Fruit fly (Drosophila melanogaster) whole organism, embryonic: ENCODE measurements around the gene CG11164.

Source experiments
- C15 ChIP-seq: fragments of 200-800 bp; sonication (Bioruptor generic); IDR thresholded peaks from 3 replicates; pipeline ENCODE4 v1.3.6; 2022; ENCODE audit warnings: missing biosample characterization, missing genetic modification characterization
- CG11247 ChIP-seq: fragments of 200-800 bp; sonication (Bioruptor generic); IDR thresholded peaks from 2 replicates; pipeline ENCODE4 v1.3.6; 2022; ENCODE audit warnings: missing biosample characterization, missing genetic modification characterization
- CG11695 ChIP-seq: fragments of 200-800 bp; sonication (Bioruptor generic); IDR thresholded peaks from 3 replicates; pipeline ENCODE4 v1.3.6; 2022; ENCODE audit warnings: missing biosample characterization, missing genetic modification characterization
- CG11723 ChIP-seq: fragments of 200-800 bp; sonication (Bioruptor generic); optimal IDR thresholded peaks from 2 replicates; lab custom pipeline; 2017; ENCODE audit warnings: missing biosample characterization, mild to moderate bottlenecking, missing genetic modification characterization
- CG12219 ChIP-seq: fragments of 200-800 bp; sonication (Bioruptor generic); optimal IDR thresholded peaks from 3 replicates; lab custom pipeline; 2018; ENCODE audit warnings: missing biosample characterization, mild to moderate bottlenecking, missing genetic modification characterization
- CG12299 ChIP-seq: fragments of 200-800 bp; sonication (Bioruptor generic); optimal IDR thresholded peaks from 2 replicates; lab custom pipeline; 2018; ENCODE audit warnings: missing biosample characterization, mild to moderate bottlenecking, missing genetic modification characterization
- CG13894 ChIP-seq: fragments of 200-800 bp; sonication (Bioruptor generic); optimal IDR thresholded peaks from 3 replicates; lab custom pipeline; 2018; ENCODE audit warnings: missing biosample characterization, mild to moderate bottlenecking, missing genetic modification characterization, moderate library complexity
- CG16779 ChIP-seq: fragments of 200-800 bp; sonication (Bioruptor generic); IDR thresholded peaks from 2 replicates; pipeline ENCODE4 v1.3.6; 2022; ENCODE audit warnings: missing biosample characterization, missing genetic modification characterization
- CG16863 ChIP-seq: fragments of 200-800 bp; sonication (Bioruptor generic); optimal IDR thresholded peaks from 3 replicates; lab custom pipeline; 2016; ENCODE audit warnings: missing biosample characterization, missing genetic modification characterization
- CG17328 ChIP-seq: fragments of 200-800 bp; sonication (Bioruptor generic); IDR thresholded peaks from 2 replicates; pipeline ENCODE4 v1.3.6; 2022; ENCODE audit warnings: missing biosample characterization, missing genetic modification characterization
- CG18476 ChIP-seq: fragments of 200-800 bp; sonication (Bioruptor generic); optimal IDR thresholded peaks from 2 replicates; lab custom pipeline; 2016; ENCODE audit warnings: missing biosample characterization, mild to moderate bottlenecking, missing genetic modification characterization
- CG18619 ChIP-seq: fragments of 200-800 bp; sonication (Bioruptor generic); optimal IDR thresholded peaks from 3 replicates; lab custom pipeline; 2017; ENCODE audit warnings: missing biosample characterization, mild to moderate bottlenecking, missing genetic modification characterization
- CG2120 ChIP-seq: fragments of 200-800 bp; sonication (Bioruptor generic); optimal IDR thresholded peaks from 3 replicates; lab custom pipeline; 2016; ENCODE audit warnings: missing biosample characterization, missing genetic modification characterization
- CG2129 ChIP-seq: fragments of 200-800 bp; sonication (Bioruptor generic); IDR thresholded peaks from 2 replicates; pipeline ENCODE4 v1.3.6; 2022; ENCODE audit warnings: missing biosample characterization, missing genetic modification characterization; ENCODE audit not compliant: partially characterized antibody
- CG4360 ChIP-seq: fragments of 200-800 bp; sonication (Bioruptor generic); IDR thresholded peaks from 2 replicates; pipeline ENCODE4 v1.3.6; 2022; ENCODE audit warnings: missing biosample characterization, missing genetic modification characterization
- CG4707 ChIP-seq: fragments of 200-800 bp; sonication (Bioruptor generic); optimal IDR thresholded peaks from 2 replicates; lab custom pipeline; 2018; ENCODE audit warnings: missing biosample characterization, mild to moderate bottlenecking, missing genetic modification characterization, moderate library complexity
- CG5180 ChIP-seq: fragments of 200-800 bp; sonication (Bioruptor generic); optimal IDR thresholded peaks from 3 replicates; lab custom pipeline; 2017; ENCODE audit warnings: missing biosample characterization, missing genetic modification characterization, mild to moderate bottlenecking, moderate library complexity, missing genetic modification reagents
- CG7786 ChIP-seq: fragments of 200-800 bp; sonication (Bioruptor generic); optimal IDR thresholded peaks from 2 replicates; lab custom pipeline; 2016; ENCODE audit warnings: missing biosample characterization, missing genetic modification characterization
- CG8388 ChIP-seq: fragments of 200-800 bp; sonication (Bioruptor generic); optimal IDR thresholded peaks from 2 replicates; lab custom pipeline; 2019; ENCODE audit warnings: missing biosample characterization, mild to moderate bottlenecking, missing genetic modification characterization, moderate library complexity
- CG9797 ChIP-seq: fragments of 200-800 bp; sonication (Bioruptor generic); optimal IDR thresholded peaks from 3 replicates; lab custom pipeline; 2018; ENCODE audit warnings: missing biosample characterization, mild to moderate bottlenecking, missing genetic modification characterization
- Camta ChIP-seq: fragments of 200-800 bp; sonication (Bioruptor generic); optimal IDR thresholded peaks from 2 replicates; lab custom pipeline; 2016; ENCODE audit warnings: missing biosample characterization, missing genetic modification characterization
- Dbx ChIP-seq: fragments of 200-800 bp; sonication (Bioruptor generic); IDR thresholded peaks from 3 replicates; pipeline ENCODE4 v1.3.6; 2022; ENCODE audit warnings: missing biosample characterization, missing genetic modification characterization
- Dp ChIP-seq: fragments of 200-800 bp; sonication (Bioruptor generic); optimal IDR thresholded peaks from 2 replicates; lab custom pipeline; 2018; ENCODE audit warnings: missing biosample characterization, mild to moderate bottlenecking, missing genetic modification characterization, moderate library complexity
- Fer3 ChIP-seq: fragments of 200-800 bp; sonication (Bioruptor generic); optimal IDR thresholded peaks from 2 replicates; lab custom pipeline; 2018; ENCODE audit warnings: missing biosample characterization, mild to moderate bottlenecking, missing genetic modification characterization, moderate library complexity
- HmgZ ChIP-seq: fragments of 200-800 bp; sonication (Bioruptor generic); optimal IDR thresholded peaks from 2 replicates; lab custom pipeline; 2018; ENCODE audit warnings: missing biosample characterization, mild to moderate bottlenecking, missing genetic modification characterization
- Mad ChIP-seq: fragments of 200-800 bp; sonication (Bioruptor generic); optimal IDR thresholded peaks from 2 replicates; lab custom pipeline; 2016; ENCODE audit warnings: missing biosample characterization, missing genetic modification characterization
- Sry-δ ChIP-seq: fragments of 200-800 bp; sonication (Bioruptor generic); optimal IDR thresholded peaks from 2 replicates; lab custom pipeline; 2016; ENCODE audit warnings: missing biosample characterization, missing genetic modification characterization
- Taf1 ChIP-seq: fragments of 200-800 bp; sonication (Bioruptor generic); IDR thresholded peaks from 2 replicates; pipeline ENCODE4 v1.3.6; 2022; ENCODE audit warnings: missing biosample characterization, missing genetic modification characterization
- Usf ChIP-seq: fragments of 200-800 bp; sonication (Bioruptor generic); optimal IDR thresholded peaks from 2 replicates; lab custom pipeline; 2017; ENCODE audit warnings: missing genotype, missing biosample characterization, missing genetic modification characterization
- ap ChIP-seq: fragments of 200-800 bp; sonication (Bioruptor generic); IDR thresholded peaks from 2 replicates; pipeline ENCODE4 v1.3.6; 2022; ENCODE audit warnings: missing biosample characterization, missing genetic modification characterization
- bigmax ChIP-seq: fragments of 200-800 bp; sonication (Bioruptor generic); optimal IDR thresholded peaks from 2 replicates; lab custom pipeline; 2018; ENCODE audit warnings: missing biosample characterization, mild to moderate bottlenecking, missing genetic modification characterization
- cwo ChIP-seq: fragments of 200-800 bp; sonication (Bioruptor generic); optimal IDR thresholded peaks from 3 replicates; lab custom pipeline; 2017; ENCODE audit warnings: missing biosample characterization, missing genetic modification characterization, mild to moderate bottlenecking, moderate library complexity, missing genetic modification reagents
- danr ChIP-seq: fragments of 200-800 bp; sonication (Bioruptor generic); IDR thresholded peaks from 2 replicates; pipeline ENCODE4 v1.3.6; 2022; ENCODE audit warnings: missing biosample characterization, missing genetic modification characterization
- dm ChIP-seq: fragments of 200-800 bp; sonication (Bioruptor generic); optimal IDR thresholded peaks from 3 replicates; lab custom pipeline; 2016; ENCODE audit warnings: missing biosample characterization, missing genetic modification characterization
- dysf ChIP-seq: fragments of 200-800 bp; sonication (Bioruptor generic); IDR thresholded peaks from 3 replicates; pipeline ENCODE4 v1.3.6; 2022; ENCODE audit warnings: missing biosample characterization, missing genetic modification characterization
- eve ChIP-seq, 2 experiments: fragments of >200 bp; optimal IDR thresholded peaks; 2 replicates each; lab custom pipeline; 2017; ENCODE audit warnings: missing biosample characterization in 2 of 2, missing genetic modification characterization in 2 of 2
- grau ChIP-seq: fragments of 200-800 bp; optimal IDR thresholded peaks from 3 replicates; lab custom pipeline; 2019; ENCODE audit warnings: missing biosample characterization, mild to moderate bottlenecking, missing genetic modification characterization, moderate library complexity
- gt ChIP-seq: fragments of 200-800 bp; sonication (Bioruptor generic); IDR thresholded peaks from 2 replicates; pipeline ENCODE4 v1.3.6; 2022; ENCODE audit warnings: missing biosample characterization, missing genetic modification characterization
- ham ChIP-seq: fragments of 200-800 bp; sonication (Bioruptor generic); IDR thresholded peaks from 2 replicates; pipeline ENCODE4 v1.3.6; 2022; ENCODE audit warnings: missing biosample characterization, missing genetic modification characterization
- lab ChIP-seq: fragments of 200-800 bp; sonication (Bioruptor generic); optimal IDR thresholded peaks from 3 replicates; lab custom pipeline; 2017; ENCODE audit warnings: missing biosample characterization, missing genetic modification characterization, mild to moderate bottlenecking, moderate library complexity, missing genetic modification reagents
- lilli ChIP-seq: fragments of 200-800 bp; sonication (Bioruptor generic); optimal IDR thresholded peaks from 3 replicates; lab custom pipeline; 2016; ENCODE audit warnings: missing biosample characterization, missing genetic modification characterization
- lov ChIP-seq, 2 experiments: fragments of 200-800 bp in 1 of 2; fragments of >200 bp in 1 of 2; sonication (Bioruptor generic) in 1 of 2; IDR thresholded peaks in 1 of 2; optimal IDR thresholded peaks in 1 of 2; 2 replicates in 1 of 2; 3 replicates in 1 of 2; pipeline versions ENCODE4 v1.3.6 to Lab custom; 2017 to 2022; ENCODE audit warnings: missing biosample characterization in 1 of 2, missing genetic modification characterization in 1 of 2
- maf-S ChIP-seq: fragments of 200-800 bp; sonication (Bioruptor generic); optimal IDR thresholded peaks from 2 replicates; lab custom pipeline; 2016; ENCODE audit warnings: missing biosample characterization, missing genetic modification characterization
- odd ChIP-seq: fragments of 200-800 bp; sonication (Bioruptor generic); optimal IDR thresholded peaks from 2 replicates; lab custom pipeline; 2017; ENCODE audit warnings: missing biosample characterization, mild to moderate bottlenecking, missing genetic modification characterization
- p53 ChIP-seq: fragments of 200-800 bp; sonication (Bioruptor generic); optimal IDR thresholded peaks from 2 replicates; lab custom pipeline; 2016; ENCODE audit warnings: missing biosample characterization, missing genetic modification characterization
- pros ChIP-seq: fragments of 200-800 bp; sonication (Bioruptor generic); optimal IDR thresholded peaks from 3 replicates; lab custom pipeline; 2019; ENCODE audit warnings: missing biosample characterization, mild to moderate bottlenecking, missing genetic modification characterization, moderate library complexity
- slou ChIP-seq: fragments of 200-800 bp; sonication (Bioruptor generic); optimal IDR thresholded peaks from 3 replicates; lab custom pipeline; 2016; ENCODE audit warnings: missing biosample characterization, missing genetic modification characterization
- sr ChIP-seq: fragments of 200-800 bp; sonication (Bioruptor generic); IDR thresholded peaks from 3 replicates; pipeline ENCODE4 v1.3.6; 2022; ENCODE audit warnings: missing biosample characterization, missing genetic modification characterization
- ssp ChIP-seq: fragments of 200-800 bp; sonication (Bioruptor generic); IDR thresholded peaks from 2 replicates; pipeline ENCODE4 v1.3.6; 2022; ENCODE audit warnings: missing biosample characterization, missing genetic modification characterization
- unc-4 ChIP-seq: fragments of 200-800 bp; sonication (Bioruptor generic); IDR thresholded peaks from 2 replicates; pipeline ENCODE4 v1.3.6; 2022; ENCODE audit warnings: missing biosample characterization, missing genetic modification characterization; ENCODE audit not compliant: partially characterized antibody
- usp ChIP-seq: fragments of >200 bp; optimal IDR thresholded peaks from 2 replicates; lab custom pipeline; 2017; ENCODE audit warnings: missing biosample characterization, missing genetic modification characterization
- z ChIP-seq: fragments of 200-800 bp; sonication (Bioruptor generic); IDR thresholded peaks from 3 replicates; pipeline ENCODE4 v1.3.6; 2022; ENCODE audit warnings: missing biosample characterization, missing genetic modification characterization

Gene CG11164

dm6 chrX:13632606-13633005 lies 35.2 kb upstream of the CG11164 start (continued):
- no peak for TF ChIP-seq ssp (GFP tag; lab: Robert Waterston, UW)
- TF ChIP-seq CG12299 (tag; lab: Kevin White, UChicago) = no peak
- no peak for TF ChIP-seq C15 (GFP tag; lab: Robert Waterston, UW)
- 0 out of 3 replicates have a peak, but pooled peaks have one; percentile 40 for TF ChIP-seq Dbx
- no peak for TF ChIP-seq lov (optimal IDR thresholded peaks at IDR 0.05; lab: Kevin White, UChicago)
- TF ChIP-seq lov (GFP tag; IDR thresholded peaks at IDR 0.05; lab: Robert Waterston, UW) = no peak
- TF ChIP-seq Fer3 = peak; percentile 9
- no peak for TF ChIP-seq Taf1 (GFP tag; lab: Robert Waterston, UW)
- no peak for TF ChIP-seq p53 (GFP tag; lab: Kevin White, UChicago)
- no peak for TF ChIP-seq CG8388
- TF ChIP-seq grau (tag; lab: Kevin White, UChicago) = no peak
- no peak for TF ChIP-seq maf-S (GFP tag; lab: Kevin White, UChicago)
- TF ChIP-seq Camta = no peak
- no peak for TF ChIP-seq danr (GFP tag; lab: Robert Waterston, UW)
- TF ChIP-seq CG13894 (tag; lab: Kevin White, UChicago) = peak; percentile 54
- TF ChIP-seq Mad (GFP tag; lab: Kevin White, UChicago) = no peak
- TF ChIP-seq CG4360 (GFP tag; lab: Robert Waterston, UW) = no peak
- TF ChIP-seq CG2120 (GFP tag; lab: Kevin White, UChicago) = no peak
- TF ChIP-seq CG11695 (GFP tag; lab: Robert Waterston, UW) = peak; percentile 15; the same call in 1 of the 3 replicates
- no peak for TF ChIP-seq CG7786 (GFP tag; lab: Kevin White, UChicago)
- TF ChIP-seq dysf (GFP tag; lab: Robert Waterston, UW) = no peak
- TF ChIP-seq eve (GFP tag; optimal IDR thresholded peaks at IDR 0.05; lab: Kevin White, UChicago) = no peak
- no peak for TF ChIP-seq lilli (GFP tag; lab: Kevin White, UChicago)
- TF ChIP-seq bigmax = no peak
- TF ChIP-seq CG16779 = no peak
- no peak for TF ChIP-seq odd (GFP tag; lab: Kevin White, UChicago)
- peak; percentile 73; the same call in 2 of the 3 replicates for TF ChIP-seq sr (GFP tag; lab: Robert Waterston, UW)
- TF ChIP-seq CG17328 (GFP tag; lab: Robert Waterston, UW) = no peak
- TF ChIP-seq CG18476 (GFP tag; lab: Kevin White, UChicago) = no peak
- TF ChIP-seq cwo (GFP tag; lab: Kevin White, UChicago) = no peak
- TF ChIP-seq Sry-δ (GFP tag; lab: Kevin White, UChicago) = no peak
- TF ChIP-seq CG2129 (GFP tag; lab: Robert Waterston, UW) = no peak
- no peak for TF ChIP-seq unc-4 (GFP tag; lab: Robert Waterston, UW)
- TF ChIP-seq CG11247 = no peak
- TF ChIP-seq dm = no peak
- peak; percentile 36 for TF ChIP-seq lab
- TF ChIP-seq slou (GFP tag; lab: Kevin White, UChicago) = no peak
- no peak for TF ChIP-seq CG4707 (GFP tag; lab: Kevin White, UChicago)
- no peak for TF ChIP-seq CG16863
- no peak for TF ChIP-seq CG9797 (GFP tag; lab: Kevin White, UChicago)
- no peak for TF ChIP-seq gt
- no peak for TF ChIP-seq z (GFP tag; lab: Robert Waterston, UW)
- TF ChIP-seq ham (GFP tag; lab: Robert Waterston, UW) = no peak
- no peak for TF ChIP-seq Dp (GFP tag; lab: Kevin White, UChicago)
- TF ChIP-seq pros (GFP tag; lab: Kevin White, UChicago) = no peak
- TF ChIP-seq Usf (GFP tag; lab: Kevin White, UChicago) = no peak
- TF ChIP-seq CG18619 (GFP tag; lab: Kevin White, UChicago) = no peak
- TF ChIP-seq ap (GFP tag; lab: Robert Waterston, UW) = no peak
- no peak for TF ChIP-seq HmgZ (tag; lab: Kevin White, UChicago)
- no peak for TF ChIP-seq usp (GFP tag; lab: Kevin White, UChicago)
- peak; percentile 17 for TF ChIP-seq CG12219 (GFP tag; lab: Kevin White, UChicago)
- no peak for TF ChIP-seq CG11723 (GFP tag; lab: Kevin White, UChicago)
- TF ChIP-seq CG5180 = peak; percentile 17
